Worm (Caenorhabditis elegans) whole organism, late embryonic: ENCODE measurements around the gene cwp-3.

Source experiments
- C08G9.2 ChIP-seq: sonication (generic microtip); optimal IDR thresholded peaks from 2 replicates; lab custom pipeline; 2016; ENCODE audit warnings: mild to moderate bottlenecking, missing genetic modification characterization, moderate library complexity, missing compliant biosample characterization
- T23F11.4 ChIP-seq: fragments of 200-800 bp; sonication (Bioruptor generic); optimal IDR thresholded peaks from 2 replicates; lab custom pipeline; 2018; ENCODE audit warnings: mild to moderate bottlenecking, missing genetic modification characterization, missing compliant biosample characterization
- ahr-1 ChIP-seq: sonication (generic microtip); optimal IDR thresholded peaks from 2 replicates; lab custom pipeline; 2016; ENCODE audit warnings: missing genetic modification characterization, missing compliant biosample characterization
- ama-1 ChIP-seq: fragments of 150-350 bp; optimal IDR thresholded peaks from 2 replicates; lab custom pipeline; 2014
- ceh-14 ChIP-seq: sonication (generic microtip); optimal IDR thresholded peaks from 2 replicates; lab custom pipeline; 2016; ENCODE audit warnings: missing genotype, missing genetic modification characterization, missing compliant biosample characterization
- ceh-18 ChIP-seq: sonication (generic microtip); optimal IDR thresholded peaks from 2 replicates; lab custom pipeline; 2016; ENCODE audit warnings: missing genetic modification characterization, missing compliant biosample characterization
- ceh-19 ChIP-seq: fragments of 200-800 bp; sonication (Bioruptor generic); optimal IDR thresholded peaks from 2 replicates; lab custom pipeline; 2018; ENCODE audit warnings: mild to moderate bottlenecking, missing genetic modification characterization, missing compliant biosample characterization
- ceh-2 ChIP-seq: sonication (generic microtip); optimal IDR thresholded peaks from 2 replicates; lab custom pipeline; 2016; ENCODE audit warnings: missing genotype, missing genetic modification characterization, missing compliant biosample characterization
- ceh-24 ChIP-seq: sonication (generic microtip); optimal IDR thresholded peaks from 2 replicates; lab custom pipeline; 2016; ENCODE audit warnings: mild to moderate bottlenecking, missing genetic modification characterization, missing compliant biosample characterization
- ceh-31 ChIP-seq: sonication (generic microtip); optimal IDR thresholded peaks from 2 replicates; lab custom pipeline; 2016; ENCODE audit warnings: missing genetic modification characterization, missing compliant biosample characterization
- ceh-34 ChIP-seq: sonication (generic microtip); optimal IDR thresholded peaks from 2 replicates; lab custom pipeline; 2016; ENCODE audit warnings: mild to moderate bottlenecking, missing genetic modification characterization, missing compliant biosample characterization
- ceh-48 ChIP-seq: sonication (generic microtip); optimal IDR thresholded peaks from 2 replicates; lab custom pipeline; 2016; ENCODE audit warnings: missing genetic modification characterization, inconsistent platforms, missing compliant biosample characterization
- ceh-6 ChIP-seq: fragments of 200-800 bp; sonication (Bioruptor generic); optimal IDR thresholded peaks from 2 replicates; lab custom pipeline; 2018; ENCODE audit warnings: mild to moderate bottlenecking, missing genetic modification characterization, missing compliant biosample characterization
- ceh-9 ChIP-seq: sonication (generic microtip); optimal IDR thresholded peaks from 2 replicates; lab custom pipeline; 2016; ENCODE audit warnings: mild to moderate bottlenecking, missing genetic modification characterization, inconsistent platforms, missing compliant biosample characterization
- dve-1 ChIP-seq: sonication (generic microtip); optimal IDR thresholded peaks from 2 replicates; lab custom pipeline; 2017; ENCODE audit warnings: antibody characterized with exemption, mild to moderate bottlenecking, missing genetic modification characterization, missing compliant biosample characterization
- ets-4 ChIP-seq: sonication (generic microtip); optimal IDR thresholded peaks from 2 replicates; lab custom pipeline; 2016; ENCODE audit warnings: missing genetic modification characterization, missing compliant biosample characterization
- fkh-10 ChIP-seq: fragments of 150-350 bp; optimal IDR thresholded peaks from 2 replicates; lab custom pipeline; 2014; ENCODE audit warnings: missing biosample characterization, missing genetic modification reagents, missing genetic modification characterization
- fkh-6 ChIP-seq: sonication (generic microtip); optimal IDR thresholded peaks from 2 replicates; lab custom pipeline; 2016; ENCODE audit warnings: missing genetic modification characterization, missing compliant biosample characterization
- gmeb-2 ChIP-seq: sonication (generic microtip); optimal IDR thresholded peaks from 2 replicates; lab custom pipeline; 2016; ENCODE audit warnings: missing genetic modification characterization, inconsistent platforms, missing compliant biosample characterization
- hlh-30 ChIP-seq: sonication (generic microtip); optimal IDR thresholded peaks from 2 replicates; lab custom pipeline; 2017; ENCODE audit warnings: antibody characterized with exemption, missing genetic modification characterization, missing compliant biosample characterization; ENCODE audit not compliant: insufficient read depth
- hlh-6 ChIP-seq: sonication (generic microtip); optimal IDR thresholded peaks from 2 replicates; lab custom pipeline; 2016; ENCODE audit warnings: missing genotype, missing genetic modification characterization, missing compliant biosample characterization
- hlh-8 ChIP-seq: sonication (generic microtip); optimal IDR thresholded peaks from 2 replicates; lab custom pipeline; 2016; ENCODE audit warnings: missing genotype, missing genetic modification characterization, missing compliant biosample characterization
- nfya-1 ChIP-seq: sonication (generic microtip); optimal IDR thresholded peaks from 2 replicates; lab custom pipeline; 2017; ENCODE audit warnings: missing genetic modification characterization, mild to moderate bottlenecking, missing compliant biosample characterization, antibody characterized with exemption, moderate library complexity
- nhr-11 ChIP-seq: fragments of 150-350 bp; optimal IDR thresholded peaks from 2 replicates; lab custom pipeline; 2014; ENCODE audit warnings: missing biosample characterization, missing genetic modification characterization
- nhr-232 ChIP-seq: sonication (generic microtip); optimal IDR thresholded peaks from 2 replicates; lab custom pipeline; 2016; ENCODE audit warnings: missing genetic modification characterization, missing compliant biosample characterization
- odd-2 ChIP-seq: sonication (generic microtip); optimal IDR thresholded peaks from 2 replicates; lab custom pipeline; 2017; ENCODE audit warnings: antibody characterized with exemption, mild to moderate bottlenecking, missing genetic modification characterization, missing compliant biosample characterization
- pag-3 ChIP-seq: sonication (generic microtip); optimal IDR thresholded peaks from 2 replicates; lab custom pipeline; 2016; ENCODE audit warnings: missing compliant biosample characterization, missing genetic modification characterization, borderline replicate concordance
- pat-9 ChIP-seq: fragments of 200-800 bp; sonication (Bioruptor generic); optimal IDR thresholded peaks from 2 replicates; lab custom pipeline; 2018; ENCODE audit warnings: mild to moderate bottlenecking, missing genetic modification characterization, moderate library complexity, missing compliant biosample characterization
- pha-2 ChIP-seq: sonication (generic microtip); optimal IDR thresholded peaks from 2 replicates; lab custom pipeline; 2017; ENCODE audit warnings: mild to moderate bottlenecking, missing genetic modification characterization, missing compliant biosample characterization
- pha-4 ChIP-seq: fragments of 150-350 bp; optimal IDR thresholded peaks from 2 replicates; lab custom pipeline; 2018; ENCODE audit warnings: missing biosample characterization, missing genetic modification reagents, missing genetic modification characterization
- pqm-1 ChIP-seq: sonication (generic microtip); optimal IDR thresholded peaks from 2 replicates; lab custom pipeline; 2016; ENCODE audit warnings: missing genetic modification characterization, missing compliant biosample characterization
- pros-1 ChIP-seq: fragments of 150-350 bp; optimal IDR thresholded peaks from 2 replicates; lab custom pipeline; 2014; ENCODE audit warnings: missing biosample characterization, missing genetic modification reagents, missing genetic modification characterization
- ref-2 ChIP-seq: sonication (generic microtip); optimal IDR thresholded peaks from 2 replicates; lab custom pipeline; 2016; ENCODE audit warnings: missing genetic modification characterization, missing compliant biosample characterization
- syd-9 ChIP-seq: sonication (generic microtip); optimal IDR thresholded peaks from 2 replicates; lab custom pipeline; 2016; ENCODE audit warnings: mild to moderate bottlenecking, missing genetic modification characterization, moderate library complexity, missing compliant biosample characterization
- tbx-2 ChIP-seq: sonication (generic microtip); optimal IDR thresholded peaks from 2 replicates; lab custom pipeline; 2016; ENCODE audit warnings: missing genetic modification characterization, missing compliant biosample characterization
- tbx-7 ChIP-seq: sonication (generic microtip); optimal IDR thresholded peaks from 2 replicates; lab custom pipeline; 2016; ENCODE audit warnings: missing genotype, missing genetic modification characterization, missing compliant biosample characterization
- unc-3 ChIP-seq, 2 experiments: fragments of 200-800 bp in 1 of 2; sonication (Bioruptor generic) in 1 of 2; sonication (generic microtip) in 1 of 2; conservative IDR thresholded peaks in 1 of 2; optimal IDR thresholded peaks in 1 of 2; 2 replicates each; pipeline versions ENCODE4 v1.3.6 to Lab custom; 2016 to 2022; ENCODE audit warnings: missing compliant biosample characterization in 2 of 2, missing genetic modification characterization in 2 of 2, missing genetic modification reagents in 1 of 2
- unc-42 ChIP-seq: sonication (generic microtip); optimal IDR thresholded peaks from 2 replicates; lab custom pipeline; 2016; ENCODE audit warnings: missing genotype, missing genetic modification characterization, missing compliant biosample characterization
- unc-55 ChIP-seq: sonication (generic microtip); optimal IDR thresholded peaks from 2 replicates; lab custom pipeline; 2017; ENCODE audit warnings: missing biosample characterization, missing genetic modification reagents, missing genetic modification characterization
- unc-86 ChIP-seq: sonication (generic microtip); optimal IDR thresholded peaks from 2 replicates; lab custom pipeline; 2016; ENCODE audit warnings: missing genetic modification characterization, missing compliant biosample characterization

cwp-3 gene

DNA sequence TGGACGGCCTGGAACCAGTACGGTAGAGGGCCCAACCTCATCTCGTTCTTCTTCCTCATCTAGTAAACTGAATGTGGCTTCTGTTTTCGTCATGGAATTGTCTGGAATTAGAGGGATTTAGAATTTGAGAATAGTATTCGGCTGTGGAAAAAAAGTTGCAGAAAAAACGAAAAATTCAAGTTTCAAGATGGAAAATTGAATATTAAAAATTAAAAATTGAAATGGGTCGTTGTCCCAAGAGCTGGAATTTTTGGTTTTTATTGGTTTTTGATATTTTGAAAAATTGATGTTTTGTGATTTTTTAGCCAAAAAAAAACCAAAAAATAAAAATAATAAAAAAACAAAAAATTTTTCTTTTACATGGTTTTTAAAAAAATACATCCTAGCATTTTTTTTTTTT lies 36.8 kb upstream of the cwp-3 start, which contains the start of gene R02F11.3:
Gene R02F11.3 (minus strand): TSS at position 101 of the 400 bp plus-strand sequence.
- TF ChIP-seq pha-4 (no peak), pag-3 (tag; lab: Kevin White, UChicago) (no peak), ceh-24 (tag; lab: Kevin White, UChicago) (no peak), pat-9 (tag; lab: Kevin White, UChicago) (no peak), hlh-30 (tag; lab: Kevin White, UChicago) (no peak), ceh-14 (tag; lab: Kevin White, UChicago) (no peak), ref-2 (tag; lab: Kevin White, UChicago) (no peak), ceh-6 (GFP tag; lab: Kevin White, UChicago) (no peak), nhr-11 (tag; lab: Kevin White, UChicago) (no peak), C08G9.2 (tag; lab: Kevin White, UChicago) (no peak), ama-1 (lab: Kevin White, UChicago) (no peak), ceh-19 (no peak), pha-2 (no peak)
- TF ChIP-seq, all 69 proteins: peak for 0

DNA sequence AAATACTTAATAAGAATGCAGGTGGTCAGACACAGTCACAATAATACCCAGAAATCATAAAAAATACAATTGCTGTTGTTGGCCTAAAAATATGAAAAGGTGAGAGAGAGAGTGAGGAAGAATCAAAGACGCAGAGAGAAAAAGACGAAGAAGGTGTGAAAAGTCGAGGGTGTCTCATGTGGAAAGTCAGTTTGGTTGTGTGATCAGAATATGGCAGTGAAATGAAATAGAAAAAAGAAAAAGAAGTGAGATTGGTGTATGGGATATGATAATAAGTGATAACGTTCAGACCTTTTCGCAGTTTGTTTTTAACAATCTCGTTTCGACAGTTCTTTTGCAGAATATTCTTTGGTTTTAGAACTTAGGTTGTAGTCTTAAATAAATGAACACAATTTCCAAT lies 35.8 kb upstream of the cwp-3 start:
- TF ChIP-seq ets-4 (tag; lab: Kevin White, UChicago) (no peak), gmeb-2 (tag; lab: Kevin White, UChicago) (no peak), tbx-2 (peak; percentile 3), ahr-1 (no peak), syd-9 (tag; lab: Kevin White, UChicago) (no peak), ceh-14 (tag; lab: Kevin White, UChicago) (no peak)

DNA sequence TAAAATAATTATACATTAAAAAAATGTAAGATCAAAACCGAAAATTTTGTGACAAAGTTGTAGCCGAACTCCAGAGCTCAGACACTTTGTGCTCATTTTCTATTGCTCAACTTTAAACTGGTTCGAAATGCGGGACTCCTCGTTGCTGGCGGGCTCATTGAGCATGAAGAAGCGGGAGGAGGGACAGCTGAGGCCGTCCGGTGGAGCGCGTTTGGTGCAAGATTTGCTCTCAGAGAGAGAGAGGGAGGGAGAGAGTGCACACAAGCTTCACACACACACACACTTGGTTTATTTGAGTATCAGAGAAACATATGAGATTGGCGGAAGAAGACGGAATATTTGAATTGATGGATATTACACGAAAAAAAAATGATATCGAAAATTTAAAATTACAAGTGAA lies 32.0 kb upstream of the cwp-3 start:
- TF ChIP-seq dve-1 = no peak
- peak; percentile 56 for TF ChIP-seq nfya-1 (tag; lab: Kevin White, UChicago)
- peak; percentile 43 for TF ChIP-seq unc-55 (GFP tag; lab: Kevin White, UChicago)
- TF ChIP-seq ceh-14 (tag; lab: Kevin White, UChicago) = no peak
- TF ChIP-seq unc-86 (tag; lab: Kevin White, UChicago) = no peak
- TF ChIP-seq ceh-2 (tag; lab: Kevin White, UChicago) = peak; percentile 26
- TF ChIP-seq tbx-2 = peak; percentile 40
- peak; percentile 43 for TF ChIP-seq ceh-18
- peak; percentile 4 for TF ChIP-seq hlh-8 (tag; lab: Kevin White, UChicago)
- peak; percentile 31 for TF ChIP-seq ceh-19
- TF ChIP-seq fkh-10 (GFP tag; lab: Kevin White, UChicago) = no peak
- TF ChIP-seq hlh-30 (tag; lab: Kevin White, UChicago) = no peak
- TF ChIP-seq ceh-6 (GFP tag; lab: Kevin White, UChicago) = no peak
- peak; percentile 29 for TF ChIP-seq ceh-34 (tag; lab: Kevin White, UChicago)
- TF ChIP-seq unc-42 (tag; lab: Kevin White, UChicago) = peak; percentile 24
- TF ChIP-seq ceh-31 (tag; lab: Kevin White, UChicago) = peak; percentile 57
- TF ChIP-seq pros-1 (tag; lab: Kevin White, UChicago) = peak; percentile 43

DNA sequence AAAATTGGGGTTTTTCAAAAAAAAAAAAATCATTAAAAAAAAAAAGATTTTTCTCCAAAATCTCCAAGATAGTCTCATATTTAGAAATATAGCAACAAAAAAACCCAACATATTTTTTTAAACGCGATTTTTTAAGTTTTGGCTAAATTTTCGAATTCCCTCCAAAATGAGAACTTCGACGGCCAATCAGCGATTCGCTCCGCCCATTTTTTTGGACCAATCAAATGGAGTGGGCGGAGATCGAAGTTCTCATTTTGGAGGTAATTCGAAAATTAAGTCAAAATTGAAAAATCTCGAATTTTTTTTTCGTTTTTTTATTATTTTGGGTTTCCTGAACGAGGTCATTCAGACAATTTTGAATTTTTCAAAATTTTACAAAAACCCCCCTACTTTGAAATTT lies 28.8 kb upstream of the cwp-3 start:
- TF ChIP-seq nhr-232 (tag; lab: Kevin White, UChicago) (no peak), hlh-30 (tag; lab: Kevin White, UChicago) (no peak), ref-2 (tag; lab: Kevin White, UChicago) (no peak), unc-86 (tag; lab: Kevin White, UChicago) (no peak), nfya-1 (tag; lab: Kevin White, UChicago) (peak; percentile 53), pqm-1 (tag; lab: Kevin White, UChicago) (no peak), syd-9 (tag; lab: Kevin White, UChicago) (no peak), ceh-48 (tag; lab: Kevin White, UChicago) (no peak)

DNA sequence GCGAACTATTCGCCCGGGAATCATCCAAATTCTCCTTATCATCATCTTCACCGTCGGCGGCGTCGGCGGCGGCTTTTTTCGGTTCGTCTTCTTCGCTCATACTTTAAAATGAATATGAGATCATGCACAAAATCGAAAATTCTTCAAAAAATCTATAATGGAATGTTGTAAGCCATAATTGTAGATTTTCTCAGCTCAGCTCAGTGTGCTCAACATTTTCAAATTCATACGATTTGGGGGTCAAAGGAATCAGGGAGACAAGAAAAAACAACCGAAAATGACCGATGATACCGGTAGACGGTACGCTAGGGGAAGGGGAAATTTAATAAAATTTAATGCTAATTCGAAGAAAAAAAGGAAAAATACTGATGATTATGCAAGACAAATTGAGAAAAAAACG lies 24.1 kb upstream of the cwp-3 start, which contains the start of gene ccep-97:
Gene ccep-97 (minus strand): TSS at position 101 of the 400 bp plus-strand sequence.
- TF ChIP-seq tbx-7 (tag; lab: Kevin White, UChicago) (no peak), odd-2 (tag; lab: Kevin White, UChicago) (no peak), hlh-6 (no peak), nfya-1 (tag; lab: Kevin White, UChicago) (no peak), pag-3 (tag; lab: Kevin White, UChicago) (no peak), ceh-9 (no peak), unc-55 (GFP tag; lab: Kevin White, UChicago) (no peak), ceh-2 (tag; lab: Kevin White, UChicago) (no peak), T23F11.4 (GFP tag; lab: Kevin White, UChicago) (no peak), ceh-34 (tag; lab: Kevin White, UChicago) (no peak), fkh-6 (tag; lab: Kevin White, UChicago) (no peak), unc-3 (GFP tag; conservative IDR thresholded peaks at IDR 0.05; lab: Robert Waterston, UW) (no peak), unc-3 (tag; optimal IDR thresholded peaks at IDR 0.05; lab: Kevin White, UChicago) (no peak), ceh-48 (tag; lab: Kevin White, UChicago) (no peak)
